Fruit fly (Drosophila melanogaster): ENCODE measurements around the gene rdgB.

Gene rdgB

dm6 chrX:13821775-13822493 lies 59.4 kb downstream of the rdgB start, which contains the start of gene Clic (continued):
- TF ChIP-seq CG10543 (GFP tag; optimal IDR thresholded peaks at IDR 0.05) (peak; percentile 50), bigmax (GFP tag; optimal IDR thresholded peaks at IDR 0.05) (peak; percentile 64), CG8290 (GFP tag; optimal IDR thresholded peaks at IDR 0.05) (no peak), CG8290 (tag; optimal IDR thresholded peaks at IDR 0.05) (peak in 1 of 2 experiments; percentile 77), Hr51 (GFP tag; optimal IDR thresholded peaks at IDR 0.05) (no peak), NK7.1 (GFP tag; optimal IDR thresholded peaks at IDR 0.05) (peak; percentile 37), zen2 (GFP tag; IDR thresholded peaks at IDR 0.05; ENCODE audit: partially characterized antibody) (no peak), ac (GFP tag; optimal IDR thresholded peaks at IDR 0.05) (no peak), insv (GFP tag; optimal IDR thresholded peaks at IDR 0.05) (peak in 1 of 2 experiments; percentile 12), CG13624 (GFP tag; optimal IDR thresholded peaks at IDR 0.05) (peak; percentile 19), HLHmδ (GFP tag; optimal IDR thresholded peaks at IDR 0.05) (peak; percentile 70), tna (GFP tag; IDR thresholded peaks at IDR 0.05; ENCODE audit: partially characterized antibody) (peak; percentile 15; the same call in 1 of the 2 replicates), hkb (optimal IDR thresholded peaks at IDR 0.05) (no peak), hkb (GFP tag; IDR thresholded peaks at IDR 0.05) (peak; percentile 42; the same call in 1 of the 2 replicates), gem (tag; optimal IDR thresholded peaks at IDR 0.05) (no peak), mld (GFP tag; IDR thresholded peaks at IDR 0.05; ENCODE audit: partially characterized antibody) (0 out of 3 replicates have a peak, but pooled peaks have one; percentile 41), Bgb (GFP tag; IDR thresholded peaks at IDR 0.05; ENCODE audit: partially characterized antibody) (peak; percentile 67; the same call in 1 of the 2 replicates), CG7271 (tag; optimal IDR thresholded peaks at IDR 0.05) (no peak), CG2712 (tag; optimal IDR thresholded peaks at IDR 0.05) (peak; percentile 52), CG16813 (GFP tag; IDR thresholded peaks at IDR 0.05; ENCODE audit: partially characterized antibody) (0 out of 3 replicates have a peak, but pooled peaks have one; percentile 10), Oli (tag; optimal IDR thresholded peaks at IDR 0.05) (no peak), jing (GFP tag; optimal IDR thresholded peaks at IDR 0.05) (no peak), CG6689 (GFP tag; IDR thresholded peaks at IDR 0.05) (no peak), CG13123 (GFP tag; optimal IDR thresholded peaks at IDR 0.05) (no peak), Fer3 (tag; optimal IDR thresholded peaks at IDR 0.05) (peak; percentile 16), CG13296 (GFP tag; optimal IDR thresholded peaks at IDR 0.05) (peak; percentile 40), CG42726 (GFP tag; IDR thresholded peaks at IDR 0.05; ENCODE audit: partially characterized antibody) (peak; percentile 62; the same call in 1 of the 2 replicates), CG11504 (tag; optimal IDR thresholded peaks at IDR 0.05) (no peak), wdn (GFP tag; IDR thresholded peaks at IDR 0.05) (0 out of 2 replicates have a peak, but pooled peaks have one; percentile 14), CG4328 (GFP tag; optimal IDR thresholded peaks at IDR 0.05) (peak; percentile 4), Jarid2 (GFP tag; optimal IDR thresholded peaks at IDR 0.05) (peak; percentile 90), CG34422 (GFP tag; IDR thresholded peaks at IDR 0.05) (peak; percentile 58; the same call in 1 of the 3 replicates), disco-r (GFP tag; optimal IDR thresholded peaks at IDR 0.05) (no peak), tgo (GFP tag; IDR thresholded peaks at IDR 0.05) (no peak), fu2 (GFP tag; optimal IDR thresholded peaks at IDR 0.05) (no peak), Ssrp (tag; optimal IDR thresholded peaks at IDR 0.05) (no peak), CG15514 (GFP tag; optimal IDR thresholded peaks at IDR 0.05) (peak; percentile 37), cg (GFP tag; optimal IDR thresholded peaks at IDR 0.05) (peak; percentile 84), Rfx (GFP tag; IDR thresholded peaks at IDR 0.05) (peak; percentile 36; the same call in 1 of the 2 replicates), gfzf (GFP tag; optimal IDR thresholded peaks at IDR 0.05) (peak; percentile 88), Scr (GFP tag; IDR thresholded peaks at IDR 0.05; ENCODE audit: partially characterized antibody) (peak; percentile 15; the same call in 1 of the 2 replicates), kah (GFP tag; optimal IDR thresholded peaks at IDR 0.05) (no peak), CG12071 (GFP tag; optimal IDR thresholded peaks at IDR 0.05) (peak; percentile 30), CG12299 (tag; optimal IDR thresholded peaks at IDR 0.05) (peak; percentile 14), CG3847 (GFP tag; IDR thresholded peaks at IDR 0.05) (0 out of 2 replicates have a peak, but pooled peaks have one; percentile 7), vfl (GFP tag; optimal IDR thresholded peaks at IDR 0.05) (peak; percentile 13), CG15479 (GFP tag; optimal IDR thresholded peaks at IDR 0.05) (peak; percentile 46)
